Worm (Caenorhabditis elegans): Measurements from ENCODE around the gene rexd-1.

DNA sequence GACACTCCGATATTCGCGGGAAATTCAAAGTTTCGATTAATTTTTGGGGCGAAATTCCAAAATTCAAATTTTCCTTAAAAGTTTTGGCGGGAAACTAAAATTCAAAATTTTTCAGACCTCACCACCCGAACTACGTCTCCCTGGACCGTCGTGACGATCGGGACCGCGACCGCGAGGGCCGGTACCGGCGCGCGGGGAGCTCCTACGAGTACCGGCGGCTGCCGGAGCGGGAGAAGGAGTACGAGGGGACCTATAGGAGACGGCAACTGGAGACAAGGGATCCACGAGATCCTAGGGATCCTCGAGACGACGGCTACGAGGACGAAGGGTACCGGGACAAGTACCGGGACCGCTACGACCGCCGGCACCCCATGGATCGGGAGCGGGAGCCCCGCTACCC lies 29.8 kb upstream of the rexd-1 start:
- TF ChIP-seq W03F9.2 (tag; optimal IDR thresholded peaks at IDR 0.05) (no peak), him-1 (tag; optimal IDR thresholded peaks at IDR 0.05) (no peak)

Measured in whole organism, L4/young adult.